Worm (Caenorhabditis elegans) whole organism, L3 larva: ENCODE data around the gene T21B4.15.

ENCODE experiments used
- R02D3.7 ChIP-seq: fragments of 150-350 bp; optimal IDR thresholded peaks from 2 replicates; lab custom pipeline; 2014; ENCODE audit warnings: missing biosample characterization, missing genetic modification characterization
- ZK546.5 ChIP-seq: sonication (generic microtip); optimal IDR thresholded peaks from 2 replicates; lab custom pipeline; 2017; ENCODE audit warnings: missing biosample characterization, missing genetic modification characterization
- aly-2 ChIP-seq: fragments of 150-350 bp; optimal IDR thresholded peaks from 2 replicates; lab custom pipeline; 2014; ENCODE audit warnings: missing biosample characterization, missing genetic modification characterization
- ama-1 ChIP-seq: fragments of 150-350 bp; optimal IDR thresholded peaks from 2 replicates; lab custom pipeline; 2018
- ceh-28 ChIP-seq: fragments of 150-350 bp; optimal IDR thresholded peaks from 2 replicates; lab custom pipeline; 2014; ENCODE audit warnings: missing biosample characterization, missing genetic modification reagents, missing genetic modification characterization
- ceh-82 ChIP-seq: fragments of 150-350 bp; optimal IDR thresholded peaks from 2 replicates; lab custom pipeline; 2014; ENCODE audit warnings: missing biosample characterization, missing genetic modification characterization
- ceh-9 ChIP-seq: sonication (generic microtip); optimal IDR thresholded peaks from 2 replicates; lab custom pipeline; 2018; ENCODE audit warnings: missing biosample characterization, missing genetic modification characterization
- daf-12 ChIP-seq: fragments of 150-350 bp; optimal IDR thresholded peaks from 2 replicates; lab custom pipeline; 2014; ENCODE audit warnings: missing biosample characterization, missing genetic modification reagents, missing genetic modification characterization
- egl-27 ChIP-seq: sonication (generic microtip); optimal IDR thresholded peaks from 4 replicates; lab custom pipeline; 2017; ENCODE audit warnings: missing biosample characterization, missing genetic modification reagents, missing genetic modification characterization
- egl-5 ChIP-seq: fragments of 150-350 bp; optimal IDR thresholded peaks from 2 replicates; lab custom pipeline; 2017; ENCODE audit warnings: missing biosample characterization, missing genetic modification reagents, missing genetic modification characterization, inconsistent platforms
- elt-1 ChIP-seq: fragments of 150-350 bp; optimal IDR thresholded peaks from 2 replicates; lab custom pipeline; 2014; ENCODE audit warnings: missing biosample characterization, missing genetic modification characterization
- elt-2 ChIP-seq: sonication (generic microtip); optimal IDR thresholded peaks from 2 replicates; lab custom pipeline; 2016; ENCODE audit warnings: missing genetic modification reagents, mild to moderate bottlenecking, missing genetic modification characterization, missing compliant biosample characterization
- elt-3 ChIP-seq, 3 experiments: fragments of 150-350 bp in 1 of 3; sonication (generic microtip) in 2 of 3; optimal IDR thresholded peaks; 2 replicates in 2 of 3; 4 replicates in 1 of 3; lab custom pipeline; 2014 to 2017; ENCODE audit warnings: missing biosample characterization in 3 of 3, missing genetic modification characterization in 3 of 3
- eor-1 ChIP-seq, 2 experiments: fragments of 150-350 bp; optimal IDR thresholded peaks; 2 replicates each; lab custom pipeline; 2014 to 2018; ENCODE audit warnings: missing biosample characterization in 2 of 2, missing genetic modification characterization in 2 of 2
- fkh-10 ChIP-seq: sonication (generic microtip); optimal IDR thresholded peaks from 2 replicates; lab custom pipeline; 2017; ENCODE audit warnings: missing biosample characterization, missing genetic modification reagents, missing genetic modification characterization
- fkh-2 ChIP-seq: fragments of 150-350 bp; optimal IDR thresholded peaks from 2 replicates; lab custom pipeline; 2014; ENCODE audit warnings: missing biosample characterization, missing genetic modification reagents, missing genetic modification characterization
- fos-1 ChIP-seq: fragments of 150-350 bp; optimal IDR thresholded peaks from 2 replicates; lab custom pipeline; 2014; ENCODE audit warnings: missing biosample characterization, missing genetic modification characterization
- hmg-11 ChIP-seq: sonication (generic microtip); optimal IDR thresholded peaks from 2 replicates; lab custom pipeline; 2016; ENCODE audit warnings: missing genetic modification characterization, missing compliant biosample characterization
- jun-1 ChIP-seq: fragments of 150-350 bp; optimal IDR thresholded peaks from 2 replicates; lab custom pipeline; 2014; ENCODE audit warnings: missing biosample characterization, missing genetic modification reagents, missing genetic modification characterization
- lin-15B ChIP-seq: fragments of 150-350 bp; optimal IDR thresholded peaks from 2 replicates; lab custom pipeline; 2014; ENCODE audit warnings: missing biosample characterization, missing genetic modification characterization
- lin-39 ChIP-seq: fragments of 150-350 bp; optimal IDR thresholded peaks from 2 replicates; lab custom pipeline; 2018; ENCODE audit warnings: missing biosample characterization, missing genetic modification reagents, missing genetic modification characterization
- lsy-12 ChIP-seq: sonication (generic microtip); optimal IDR thresholded peaks from 2 replicates; lab custom pipeline; 2016; ENCODE audit warnings: mild to moderate bottlenecking, missing genetic modification characterization, missing compliant biosample characterization
- mdl-1 ChIP-seq: fragments of 150-350 bp; optimal IDR thresholded peaks from 2 replicates; lab custom pipeline; 2014; ENCODE audit warnings: missing biosample characterization, missing genetic modification characterization
- mml-1 ChIP-seq: fragments of 150-350 bp; sonication (generic microtip); optimal IDR thresholded peaks from 3 replicates; lab custom pipeline; 2014; ENCODE audit warnings: missing biosample characterization, missing genetic modification characterization
- nfya-1 ChIP-seq: sonication (generic microtip); optimal IDR thresholded peaks from 2 replicates; lab custom pipeline; 2017; ENCODE audit warnings: missing genetic modification characterization, mild to moderate bottlenecking, missing compliant biosample characterization, antibody characterized with exemption, moderate library complexity; ENCODE audit not compliant: insufficient read depth
- nhr-11 ChIP-seq: fragments of 150-350 bp; optimal IDR thresholded peaks from 2 replicates; lab custom pipeline; 2014; ENCODE audit warnings: missing biosample characterization, missing genetic modification characterization
- nhr-12 ChIP-seq: fragments of 150-350 bp; optimal IDR thresholded peaks from 2 replicates; lab custom pipeline; 2014; ENCODE audit warnings: missing biosample characterization, missing genetic modification characterization
- nhr-23 ChIP-seq: fragments of 150-350 bp; optimal IDR thresholded peaks from 2 replicates; lab custom pipeline; 2014; ENCODE audit warnings: missing biosample characterization, missing genetic modification reagents, missing genetic modification characterization
- nhr-237 ChIP-seq: fragments of 150-350 bp; optimal IDR thresholded peaks from 2 replicates; lab custom pipeline; 2014; ENCODE audit warnings: missing biosample characterization, missing genetic modification characterization
- nhr-25 ChIP-seq: sonication (generic microtip); optimal IDR thresholded peaks from 2 replicates; lab custom pipeline; 2017; ENCODE audit warnings: missing biosample characterization, missing genetic modification characterization
- nhr-28 ChIP-seq: fragments of 150-350 bp; optimal IDR thresholded peaks from 2 replicates; lab custom pipeline; 2014; ENCODE audit warnings: missing biosample characterization, missing genetic modification characterization
- nhr-43 ChIP-seq: sonication (generic microtip); optimal IDR thresholded peaks from 2 replicates; lab custom pipeline; 2016; ENCODE audit warnings: mild to moderate bottlenecking, missing genetic modification characterization, missing compliant biosample characterization; ENCODE audit not compliant: poor library complexity, severe bottlenecking
- nhr-67 ChIP-seq: fragments of 150-350 bp; optimal IDR thresholded peaks from 2 replicates; lab custom pipeline; 2014; ENCODE audit warnings: missing biosample characterization, missing genetic modification characterization
- nhr-76 ChIP-seq: fragments of 150-350 bp; sonication (generic microtip); optimal IDR thresholded peaks from 5 replicates; lab custom pipeline; 2014; ENCODE audit warnings: missing biosample characterization, missing genetic modification characterization
- pha-4 ChIP-seq: fragments of 150-350 bp; optimal IDR thresholded peaks from 2 replicates; lab custom pipeline; 2014; ENCODE audit warnings: missing biosample characterization, missing genetic modification reagents, missing genetic modification characterization
- pqm-1 ChIP-seq: fragments of 150-350 bp; optimal IDR thresholded peaks from 2 replicates; lab custom pipeline; 2017; ENCODE audit warnings: missing biosample characterization, missing genetic modification characterization, inconsistent platforms
- sea-2 ChIP-seq: fragments of 150-350 bp; sonication (generic microtip); optimal IDR thresholded peaks from 4 replicates; lab custom pipeline; 2014; ENCODE audit warnings: missing biosample characterization, missing genetic modification reagents, missing genetic modification characterization
- skn-1 ChIP-seq: fragments of 150-350 bp; optimal IDR thresholded peaks from 2 replicates; lab custom pipeline; 2014; ENCODE audit warnings: missing biosample characterization, missing genetic modification characterization
- snpc-4 ChIP-seq: fragments of 150-350 bp; optimal IDR thresholded peaks from 2 replicates; lab custom pipeline; 2014; ENCODE audit warnings: missing biosample characterization, missing genetic modification characterization
- tbx-2 ChIP-seq: sonication (generic microtip); optimal IDR thresholded peaks from 2 replicates; lab custom pipeline; 2016; ENCODE audit warnings: mild to moderate bottlenecking, missing genetic modification characterization, missing compliant biosample characterization
- unc-39 ChIP-seq: sonication (generic microtip); optimal IDR thresholded peaks from 4 replicates; lab custom pipeline; 2017; ENCODE audit warnings: missing biosample characterization, missing genetic modification characterization
- unc-62 ChIP-seq: fragments of 150-350 bp; sonication (generic microtip); optimal IDR thresholded peaks from 4 replicates; lab custom pipeline; 2014; ENCODE audit warnings: missing biosample characterization, missing genetic modification reagents, missing genetic modification characterization
- zag-1 ChIP-seq: fragments of 150-350 bp; optimal IDR thresholded peaks from 2 replicates; lab custom pipeline; 2014; ENCODE audit warnings: missing biosample characterization, missing genetic modification characterization
- ztf-11 ChIP-seq: fragments of 150-350 bp; optimal IDR thresholded peaks from 2 replicates; lab custom pipeline; 2014; ENCODE audit warnings: missing biosample characterization, missing genetic modification characterization
- ztf-4 ChIP-seq: fragments of 150-350 bp; optimal IDR thresholded peaks from 2 replicates; lab custom pipeline; 2014; ENCODE audit warnings: missing biosample characterization, missing genetic modification characterization

T21B4.15 gene

ce11 chrII:12491936-12492335 lies 1.9 kb downstream of the T21B4.15 start, which contains the start of gene srz-6:
srz-6 (plus strand) TSS chrII:12492236.
- TF ChIP-seq unc-62 (GFP tag; lab: Kevin White, UChicago) = no peak
- no peak for TF ChIP-seq nhr-11 (tag; lab: Kevin White, UChicago)
- TF ChIP-seq nhr-25 (tag; lab: Kevin White, UChicago) = no peak
- no peak for TF ChIP-seq nhr-67 (tag; lab: Kevin White, UChicago)
- no peak for TF ChIP-seq elt-3 (tag; optimal IDR thresholded peaks at IDR 0.05; lab: Kevin White, UChicago)
- no peak for TF ChIP-seq ama-1 (lab: Kevin White, UChicago)
- no peak for TF ChIP-seq jun-1 (tag; lab: Kevin White, UChicago)
- TF ChIP-seq, all 47 proteins: peak for 0

DNA sequence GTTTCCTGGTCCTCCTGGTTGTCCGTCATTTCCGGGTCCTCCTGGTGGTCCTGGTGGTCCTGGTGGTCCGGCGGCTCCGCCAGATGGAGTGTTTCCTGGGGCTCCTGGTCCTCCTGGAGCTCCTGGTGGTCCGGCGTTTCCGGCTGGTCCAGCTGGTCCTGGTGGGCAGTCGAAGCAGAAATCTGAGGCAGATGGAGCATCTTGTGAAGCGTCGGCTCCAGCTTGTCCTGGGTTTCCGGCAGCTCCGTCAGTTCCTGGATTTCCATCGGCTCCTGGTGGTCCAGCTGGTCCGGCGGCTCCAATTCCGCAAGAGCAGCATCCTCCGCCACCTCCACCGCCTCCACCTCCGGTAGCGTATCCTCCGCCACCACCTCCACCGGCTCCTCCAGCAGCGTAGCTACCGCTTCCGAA lies 4.1 kb downstream of the T21B4.15 start:
- TF ChIP-seq ceh-82 (tag; lab: Kevin White, UChicago) (no peak), nfya-1 (tag; lab: Kevin White, UChicago) (no peak), ceh-9 (tag; lab: Kevin White, UChicago) (no peak), elt-1 (tag; lab: Kevin White, UChicago) (no peak), nhr-23 (tag; lab: Kevin White, UChicago) (no peak), sea-2 (no peak), daf-12 (no peak), egl-27 (tag; lab: Kevin White, UChicago) (no peak), nhr-76 (tag; lab: Kevin White, UChicago) (no peak), elt-2 (no peak), hmg-11 (tag; lab: Kevin White, UChicago) (no peak), unc-39 (tag; lab: Kevin White, UChicago) (no peak), aly-2 (tag; lab: Kevin White, UChicago) (no peak), ztf-4 (no peak), nhr-67 (tag; lab: Kevin White, UChicago) (no peak), lsy-12 (no peak), nhr-11 (tag; lab: Kevin White, UChicago) (no peak), fkh-10 (GFP tag; lab: Kevin White, UChicago) (no peak), jun-1 (tag; lab: Kevin White, UChicago) (no peak)
- TF ChIP-seq, all 47 proteins: peak for 0

DNA sequence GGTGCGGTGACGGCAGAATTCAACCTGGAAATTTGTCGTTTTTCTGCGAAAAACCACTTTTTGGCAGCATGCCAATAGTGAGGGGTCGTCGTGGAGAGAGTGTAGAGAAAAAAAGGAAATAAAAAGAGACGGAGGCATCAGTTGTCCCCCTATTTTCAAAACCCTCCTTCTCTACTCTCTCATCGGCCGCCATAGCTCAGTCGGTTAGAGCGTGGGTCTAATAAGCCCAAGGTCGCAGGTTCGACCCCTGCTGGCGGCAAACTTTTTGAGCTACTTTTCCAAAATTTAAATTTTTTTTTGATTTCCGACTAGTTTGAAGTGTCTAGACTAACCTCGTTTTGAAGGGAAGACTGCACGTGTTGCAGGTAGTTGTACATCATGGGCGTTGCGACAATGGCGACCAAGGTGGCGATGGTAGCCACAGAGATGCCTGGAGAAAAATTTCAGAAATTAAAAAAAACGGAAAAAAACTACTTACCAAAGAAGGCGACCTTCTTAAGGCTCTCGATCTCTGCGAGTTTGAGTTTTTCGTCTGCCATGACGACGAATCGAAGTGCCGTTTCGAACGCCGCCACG lies 4.6 kb downstream of the T21B4.15 start, which contains the start of gene col-85:
Gene col-85 (minus strand): TSS at position 540 of the 576 bp plus-strand sequence.
- TF ChIP-seq nhr-67 (tag; lab: Kevin White, UChicago) (no peak), fos-1 (tag; lab: Kevin White, UChicago) (no peak), sea-2 (no peak), elt-2 (peak; percentile 47), skn-1 (tag; lab: Kevin White, UChicago) (peak; percentile 63), zag-1 (tag; lab: Kevin White, UChicago) (no peak), daf-12 (no peak), aly-2 (tag; lab: Kevin White, UChicago) (no peak), lsy-12 (peak; percentile 31), mml-1 (tag; lab: Kevin White, UChicago) (no peak), ama-1 (lab: Kevin White, UChicago) (no peak), nhr-43 (tag; lab: Kevin White, UChicago) (peak; percentile 80), ceh-28 (no peak), lin-39 (peak; percentile 19), tbx-2 (tag; lab: Kevin White, UChicago) (peak; percentile 15), nhr-11 (tag; lab: Kevin White, UChicago) (no peak), elt-3 (tag; optimal IDR thresholded peaks at IDR 0.05; lab: Kevin White, UChicago) (no peak), nhr-25 (tag; lab: Kevin White, UChicago) (peak; percentile 31), egl-5 (tag; lab: Kevin White, UChicago) (no peak), unc-39 (tag; lab: Kevin White, UChicago) (no peak), R02D3.7 (tag; lab: Kevin White, UChicago) (peak; percentile 8), mdl-1 (tag; lab: Kevin White, UChicago) (no peak), nhr-23 (tag; lab: Kevin White, UChicago) (peak; percentile 30), nhr-76 (tag; lab: Kevin White, UChicago) (no peak), fkh-10 (GFP tag; lab: Kevin White, UChicago) (no peak), nfya-1 (tag; lab: Kevin White, UChicago) (peak; percentile 66), egl-27 (tag; lab: Kevin White, UChicago) (peak; percentile 41), lin-15B (tag; lab: Kevin White, UChicago) (peak; percentile 35), nhr-237 (tag; lab: Kevin White, UChicago) (no peak), ceh-9 (tag; lab: Kevin White, UChicago) (no peak), ceh-82 (tag; lab: Kevin White, UChicago) (peak; percentile 32), nhr-12 (tag; lab: Kevin White, UChicago) (no peak), elt-1 (tag; lab: Kevin White, UChicago) (no peak), jun-1 (tag; lab: Kevin White, UChicago) (peak; percentile 61), pqm-1 (peak; percentile 13), pha-4 (tag; lab: Kevin White, UChicago) (no peak), ztf-4 (no peak), ZK546.5 (tag; lab: Kevin White, UChicago) (no peak), fkh-2 (tag; lab: Kevin White, UChicago) (no peak), ztf-11 (tag; lab: Kevin White, UChicago) (no peak), unc-62 (GFP tag; lab: Kevin White, UChicago) (no peak), snpc-4 (tag; lab: Kevin White, UChicago) (peak; percentile 93), nhr-28 (no peak), eor-1 (tag; optimal IDR thresholded peaks at IDR 0.05; lab: Kevin White, UChicago) (no peak)
